Worm (Caenorhabditis elegans): ENCODE measurements around the gene F45H10.2.

DNA sequence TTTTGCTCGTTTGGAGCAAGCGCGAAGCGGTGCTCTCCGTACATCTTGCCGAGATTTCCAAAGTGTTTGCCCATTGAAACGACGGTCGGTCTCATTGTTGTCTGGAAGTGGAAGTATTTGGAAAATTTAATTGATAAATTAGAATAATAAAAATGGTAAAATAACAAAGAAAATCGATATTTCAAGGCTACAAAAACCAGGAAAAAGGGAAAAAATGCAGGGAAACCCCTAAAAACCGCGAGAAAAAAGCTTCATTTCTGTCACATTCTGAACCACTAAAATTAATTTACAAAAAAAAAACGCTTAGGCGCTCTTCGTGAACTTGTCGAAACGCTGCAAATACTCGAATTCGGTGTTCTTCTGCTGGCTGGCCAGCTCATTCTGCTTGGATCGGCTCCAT is at the start of gene F45H10.2:
- TF ChIP-seq pax-1 (tag; optimal IDR thresholded peaks at IDR 0.05): no peak
- TF ChIP-seq fkh-6 (tag; optimal IDR thresholded peaks at IDR 0.05): no peak
- no peak for TF ChIP-seq ets-4 (tag; optimal IDR thresholded peaks at IDR 0.05)
- TF ChIP-seq hlh-30 (tag; optimal IDR thresholded peaks at IDR 0.05; ENCODE audit: insufficient read depth): no peak
- no peak for TF ChIP-seq unc-55 (GFP tag; optimal IDR thresholded peaks at IDR 0.05)
- no peak for TF ChIP-seq ama-1 (optimal IDR thresholded peaks at IDR 0.05)
- no peak for TF ChIP-seq syd-9 (tag; optimal IDR thresholded peaks at IDR 0.05)
- TF ChIP-seq elt-2 (tag; optimal IDR thresholded peaks at IDR 0.05): no peak
- no peak for TF ChIP-seq lim-6 (tag; optimal IDR thresholded peaks at IDR 0.05)
- TF ChIP-seq sdc-2 (tag; optimal IDR thresholded peaks at IDR 0.05): no peak
- no peak for TF ChIP-seq Y22D7AL.16 (tag; optimal IDR thresholded peaks at IDR 0.05)
- no peak for TF ChIP-seq pqm-1 (tag; optimal IDR thresholded peaks at IDR 0.05)
